Worm (Caenorhabditis elegans): Measurements from ENCODE around the gene F33G12.7.

F33G12.7 gene

DNA sequence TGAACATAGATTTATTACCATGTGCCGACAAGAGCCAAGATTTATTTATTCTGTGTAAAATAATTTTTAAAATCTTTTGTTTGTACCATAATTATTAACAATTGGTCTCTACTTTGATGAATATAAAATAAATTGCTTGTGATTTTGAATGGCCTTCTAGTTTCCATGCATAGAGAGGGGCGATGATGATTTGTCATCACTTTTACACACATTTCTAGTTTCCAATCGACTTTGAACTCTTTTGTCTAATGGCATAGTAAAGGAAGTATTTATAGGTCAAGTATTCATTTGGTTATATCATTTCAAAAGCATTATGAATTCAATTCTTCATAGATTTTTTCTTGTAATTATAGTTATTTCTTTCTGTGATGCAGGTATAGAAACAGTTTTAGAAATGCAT, 36.8 kb downstream of the F33G12.7 start, which contains the start of gene F59A6.10:
TSS of gene F59A6.10 (plus strand) at position 301 of the 400 bp plus-strand sequence.
- TF ChIP-seq nhr-12 (tag; optimal IDR thresholded peaks at IDR 0.05) (no peak), F13H6.1 (tag; optimal IDR thresholded peaks at IDR 0.05) (no peak), lsy-2 (tag; optimal IDR thresholded peaks at IDR 0.05) (no peak), ceh-82 (tag; optimal IDR thresholded peaks at IDR 0.05) (no peak), blmp-1 (tag; optimal IDR thresholded peaks at IDR 0.05; ENCODE audit: insufficient read depth) (no peak), crh-2 (tag; optimal IDR thresholded peaks at IDR 0.05) (no peak), peb-1 (tag; optimal IDR thresholded peaks at IDR 0.05) (no peak), nhr-21 (tag; optimal IDR thresholded peaks at IDR 0.05) (no peak), aly-2 (tag; optimal IDR thresholded peaks at IDR 0.05) (no peak), gmeb-1 (tag; optimal IDR thresholded peaks at IDR 0.05) (no peak), snpc-4 (tag; optimal IDR thresholded peaks at IDR 0.05) (no peak), unc-55 (GFP tag; optimal IDR thresholded peaks at IDR 0.05) (no peak), dmd-4 (tag; optimal IDR thresholded peaks at IDR 0.05) (no peak), lin-13 (GFP tag; optimal IDR thresholded peaks at IDR 0.05) (no peak), C34F6.9 (tag; optimal IDR thresholded peaks at IDR 0.05) (no peak), ztf-4 (tag; optimal IDR thresholded peaks at IDR 0.05) (no peak), mdl-1 (tag; optimal IDR thresholded peaks at IDR 0.05) (no peak), nhr-129 (tag; optimal IDR thresholded peaks at IDR 0.05) (no peak)

ce11 chrII:5001866-5002265, 38.6 kb downstream of the F33G12.7 start:
- TF ChIP-seq Y55F3AM.14 (GFP tag; optimal IDR thresholded peaks at IDR 0.05) (no peak), nhr-77 (tag; optimal IDR thresholded peaks at IDR 0.05) (no peak), zag-1 (tag; optimal IDR thresholded peaks at IDR 0.05) (no peak), blmp-1 (tag; optimal IDR thresholded peaks at IDR 0.05; ENCODE audit: insufficient read depth) (no peak), alr-1 (tag; optimal IDR thresholded peaks at IDR 0.05) (no peak), gmeb-1 (tag; optimal IDR thresholded peaks at IDR 0.05) (no peak), ama-1 (optimal IDR thresholded peaks at IDR 0.05) (no peak), crh-2 (tag; optimal IDR thresholded peaks at IDR 0.05) (no peak), ZK546.5 (tag; optimal IDR thresholded peaks at IDR 0.05) (no peak), lin-11 (tag; optimal IDR thresholded peaks at IDR 0.05) (no peak), nhr-12 (tag; optimal IDR thresholded peaks at IDR 0.05) (no peak), sem-4 (tag; optimal IDR thresholded peaks at IDR 0.05) (no peak), mdl-1 (tag; optimal IDR thresholded peaks at IDR 0.05) (no peak), R02D3.7 (tag; optimal IDR thresholded peaks at IDR 0.05) (no peak), fos-1 (tag; optimal IDR thresholded peaks at IDR 0.05) (no peak), snpc-4 (tag; optimal IDR thresholded peaks at IDR 0.05) (no peak)

ce11 chrII:4999122-4999521, 41.4 kb downstream of the F33G12.7 start, which contains the start of gene citk-2:
TSS of gene citk-2 (plus strand) at chrII:4999520.
- no peak for TF ChIP-seq sem-4 (tag; optimal IDR thresholded peaks at IDR 0.05)
- peak; percentile 89 to 95 for TF ChIP-seq lsy-2 (tag; optimal IDR thresholded peaks at IDR 0.05)
- peak; percentile 100 for TF ChIP-seq gmeb-1 (tag; optimal IDR thresholded peaks at IDR 0.05)
- peak; percentile 70 for TF ChIP-seq egl-27 (tag; optimal IDR thresholded peaks at IDR 0.05)
- TF ChIP-seq ztf-4 (tag; optimal IDR thresholded peaks at IDR 0.05): no peak
- peak; percentile 78 for TF ChIP-seq nhr-129 (tag; optimal IDR thresholded peaks at IDR 0.05)
- no peak for TF ChIP-seq snpc-4 (tag; optimal IDR thresholded peaks at IDR 0.05)
- peak; percentile 94 for TF ChIP-seq sma-9 (GFP tag; optimal IDR thresholded peaks at IDR 0.05)
- no peak for TF ChIP-seq sma-9 (tag; optimal IDR thresholded peaks at IDR 0.05)
- peak; percentile 96 for TF ChIP-seq unc-55 (GFP tag; optimal IDR thresholded peaks at IDR 0.05)
- TF ChIP-seq aly-2 (tag; optimal IDR thresholded peaks at IDR 0.05): no peak
- peak; percentile 39 for TF ChIP-seq ZK546.5 (tag; optimal IDR thresholded peaks at IDR 0.05)
- peak; percentile 90 for TF ChIP-seq sma-3 (GFP tag; optimal IDR thresholded peaks at IDR 0.05)
- TF ChIP-seq R02D3.7 (tag; optimal IDR thresholded peaks at IDR 0.05): peak; percentile 56
- no peak for TF ChIP-seq F13H6.1 (tag; optimal IDR thresholded peaks at IDR 0.05)
- no peak for TF ChIP-seq elt-3 (tag; optimal IDR thresholded peaks at IDR 0.05)
- TF ChIP-seq zag-1 (tag; optimal IDR thresholded peaks at IDR 0.05): peak; percentile 52
- no peak for TF ChIP-seq ama-1 (optimal IDR thresholded peaks at IDR 0.05)
- peak; percentile 21 for TF ChIP-seq nhr-10 (tag; optimal IDR thresholded peaks at IDR 0.05)
- TF ChIP-seq ceh-82 (tag; optimal IDR thresholded peaks at IDR 0.05): peak; percentile 46
- peak; percentile 47 for TF ChIP-seq nhr-77 (tag; optimal IDR thresholded peaks at IDR 0.05)
- peak; percentile 90 for TF ChIP-seq nhr-6 (tag; optimal IDR thresholded peaks at IDR 0.05)
- no peak for TF ChIP-seq blmp-1 (tag; optimal IDR thresholded peaks at IDR 0.05; ENCODE audit: insufficient read depth)
- peak; percentile 96 for TF ChIP-seq crh-2 (tag; optimal IDR thresholded peaks at IDR 0.05)
- no peak for TF ChIP-seq Y55F3AM.14 (GFP tag; optimal IDR thresholded peaks at IDR 0.05)
- no peak for TF ChIP-seq alr-1 (tag; optimal IDR thresholded peaks at IDR 0.05)
- TF ChIP-seq mbf-1 (tag; optimal IDR thresholded peaks at IDR 0.05): no peak
- TF ChIP-seq mab-5 (tag; optimal IDR thresholded peaks at IDR 0.05): peak; percentile 87

Measured in whole organism, L2 larva.